Worm (Caenorhabditis elegans): ENCODE data around the gene Y73B6BL.44.

Y73B6BL.44 gene

DNA sequence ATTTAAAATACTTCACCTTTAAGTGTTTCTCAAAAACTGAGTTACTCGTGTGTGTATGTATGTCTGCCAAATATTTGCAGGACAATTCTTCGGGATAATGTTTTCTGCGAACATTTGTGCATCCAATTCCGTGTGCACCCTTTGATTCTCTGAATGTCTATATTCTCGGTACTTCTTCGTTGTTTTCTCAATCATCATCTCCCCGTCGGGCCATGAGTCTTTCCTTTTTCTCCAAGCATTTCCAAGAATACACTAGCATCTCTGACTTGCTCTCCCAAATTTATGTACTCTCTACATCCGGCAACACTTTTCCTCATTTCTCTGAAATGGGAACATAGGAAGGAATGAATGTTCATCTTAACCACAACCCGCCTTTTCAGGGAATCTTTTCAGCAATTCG, 21.3 kb downstream of the Y73B6BL.44 start:
- TF ChIP-seq scrt-1 (GFP tag; IDR thresholded peaks at IDR 0.05) (no peak), tra-4 (tag; optimal IDR thresholded peaks at IDR 0.05) (no peak), tbx-11 (GFP tag; IDR thresholded peaks at IDR 0.05) (no peak), hnd-1 (tag; optimal IDR thresholded peaks at IDR 0.05) (no peak), ceh-13 (GFP tag; optimal IDR thresholded peaks at IDR 0.05) (no peak), flt-1 (GFP tag; IDR thresholded peaks at IDR 0.05) (no peak), pes-1 (GFP tag; IDR thresholded peaks at IDR 0.05) (no peak), ceh-36 (tag; optimal IDR thresholded peaks at IDR 0.05) (no peak), B0310.2 (tag; optimal IDR thresholded peaks at IDR 0.05) (no peak), ama-1 (optimal IDR thresholded peaks at IDR 0.05) (no peak), tbx-37 (GFP tag; conservative IDR thresholded peaks at IDR 0.05) (no peak), F13C5.2 (tag; optimal IDR thresholded peaks at IDR 0.05) (no peak), ets-7 (tag; optimal IDR thresholded peaks at IDR 0.05) (no peak), sea-1 (GFP tag; conservative IDR thresholded peaks at IDR 0.05) (no peak), aly-1 (tag; optimal IDR thresholded peaks at IDR 0.05) (no peak), hmbx-1 (tag; optimal IDR thresholded peaks at IDR 0.05) (no peak), hmg-4 (GFP tag; optimal IDR thresholded peaks at IDR 0.05) (no peak)

DNA sequence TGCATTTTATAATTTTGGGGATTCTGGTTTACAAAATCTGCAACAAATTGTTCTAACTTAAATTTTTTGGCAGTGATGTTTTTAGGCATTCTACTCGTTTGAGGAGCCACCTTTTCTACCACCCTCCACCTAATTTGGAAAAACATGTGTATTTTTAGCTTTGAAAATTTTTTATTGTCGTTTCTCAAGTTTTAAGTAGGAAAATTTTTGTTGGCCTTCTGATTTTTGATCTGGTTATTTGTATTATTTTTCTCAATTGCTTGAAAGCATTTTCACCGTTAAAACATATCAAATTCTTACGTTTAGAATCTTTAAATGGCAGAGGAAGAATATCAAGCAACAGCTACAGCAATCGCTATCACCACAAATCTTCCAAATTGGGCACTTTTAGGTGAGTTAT, 24.5 kb downstream of the Y73B6BL.44 start, which contains the start of gene C01G5.7:
Gene C01G5.7, plus strand, starts transcription at position 301 of the 400 bp plus-strand sequence.
- TF ChIP-seq ama-1 (optimal IDR thresholded peaks at IDR 0.05) (no peak), ceh-36 (tag; optimal IDR thresholded peaks at IDR 0.05) (no peak), ceh-13 (GFP tag; optimal IDR thresholded peaks at IDR 0.05) (no peak), F13C5.2 (tag; optimal IDR thresholded peaks at IDR 0.05) (no peak)

DNA sequence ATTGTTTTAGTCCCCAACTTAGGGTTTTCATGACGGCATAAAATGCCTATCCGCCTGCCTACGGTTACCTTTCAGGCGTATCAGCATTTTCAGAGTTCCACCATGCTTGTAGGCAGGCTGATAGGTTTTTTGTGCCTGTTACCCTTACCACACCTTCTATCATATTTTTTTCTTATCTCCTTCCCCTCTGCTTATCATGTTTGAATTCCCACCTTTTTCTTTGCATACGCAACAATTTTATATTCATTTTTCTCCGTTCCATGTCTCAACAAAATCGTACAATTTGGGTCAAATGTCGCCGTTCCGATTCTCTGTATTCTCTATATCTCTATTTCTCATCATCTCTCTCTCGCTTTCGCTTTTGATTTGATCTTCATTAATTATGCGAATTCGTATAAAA, 26.2 kb downstream of the Y73B6BL.44 start, which contains the start of gene C01G5.9:
Gene C01G5.9, plus strand, starts transcription at position 301 of the 400 bp plus-strand sequence.
- TF ChIP-seq pes-1 (GFP tag; IDR thresholded peaks at IDR 0.05) (no peak), F13C5.2 (tag; optimal IDR thresholded peaks at IDR 0.05) (no peak), ceh-36 (tag; optimal IDR thresholded peaks at IDR 0.05) (no peak), tbx-37 (GFP tag; conservative IDR thresholded peaks at IDR 0.05) (no peak), tbx-11 (GFP tag; IDR thresholded peaks at IDR 0.05) (no peak), flt-1 (GFP tag; IDR thresholded peaks at IDR 0.05) (no peak), ets-7 (tag; optimal IDR thresholded peaks at IDR 0.05) (no peak), aly-1 (tag; optimal IDR thresholded peaks at IDR 0.05) (no peak), sea-1 (GFP tag; conservative IDR thresholded peaks at IDR 0.05) (no peak), tra-4 (tag; optimal IDR thresholded peaks at IDR 0.05) (no peak), ama-1 (optimal IDR thresholded peaks at IDR 0.05) (no peak), hmbx-1 (tag; optimal IDR thresholded peaks at IDR 0.05) (no peak), hmg-4 (GFP tag; optimal IDR thresholded peaks at IDR 0.05) (no peak), B0310.2 (tag; optimal IDR thresholded peaks at IDR 0.05) (no peak), ceh-13 (GFP tag; optimal IDR thresholded peaks at IDR 0.05) (no peak), scrt-1 (GFP tag; IDR thresholded peaks at IDR 0.05) (no peak), hnd-1 (tag; optimal IDR thresholded peaks at IDR 0.05) (no peak)

DNA sequence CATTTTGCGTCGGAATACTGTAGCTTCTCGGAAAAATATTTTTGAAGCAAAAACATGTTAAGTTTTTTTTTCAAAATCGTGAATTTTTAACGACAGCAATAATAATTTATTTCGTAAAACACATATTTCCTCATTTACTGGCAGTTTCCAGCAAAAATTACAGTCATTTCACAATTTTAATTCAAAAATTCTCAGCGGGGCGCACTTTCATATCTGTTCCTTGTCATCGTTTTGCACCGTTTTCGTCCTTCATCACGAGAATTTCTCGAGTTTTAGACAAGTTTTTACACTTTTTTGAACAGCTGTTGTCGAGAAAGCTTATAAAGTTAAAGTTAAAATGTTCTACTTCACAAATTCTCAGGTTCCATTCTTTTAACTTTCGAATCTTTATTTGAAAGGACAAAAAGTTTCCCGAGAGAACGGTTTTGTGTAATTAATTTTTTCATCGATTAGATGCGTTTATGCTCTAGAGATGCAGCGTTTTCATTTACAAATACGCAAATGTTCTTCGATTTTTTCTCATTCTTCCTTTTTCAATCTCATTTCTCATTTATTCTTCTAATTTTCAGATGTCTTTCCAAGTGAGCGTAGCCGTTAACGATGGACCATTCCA, 29.0 kb downstream of the Y73B6BL.44 start, which contains the start of gene ddi-1:
Gene ddi-1, plus strand, starts transcription at position 563 of the 613 bp plus-strand sequence.
- no peak for TF ChIP-seq pes-1 (GFP tag; IDR thresholded peaks at IDR 0.05)
- TF ChIP-seq sea-1 (GFP tag; conservative IDR thresholded peaks at IDR 0.05) = no peak
- TF ChIP-seq F13C5.2 (tag; optimal IDR thresholded peaks at IDR 0.05) = no peak

DNA sequence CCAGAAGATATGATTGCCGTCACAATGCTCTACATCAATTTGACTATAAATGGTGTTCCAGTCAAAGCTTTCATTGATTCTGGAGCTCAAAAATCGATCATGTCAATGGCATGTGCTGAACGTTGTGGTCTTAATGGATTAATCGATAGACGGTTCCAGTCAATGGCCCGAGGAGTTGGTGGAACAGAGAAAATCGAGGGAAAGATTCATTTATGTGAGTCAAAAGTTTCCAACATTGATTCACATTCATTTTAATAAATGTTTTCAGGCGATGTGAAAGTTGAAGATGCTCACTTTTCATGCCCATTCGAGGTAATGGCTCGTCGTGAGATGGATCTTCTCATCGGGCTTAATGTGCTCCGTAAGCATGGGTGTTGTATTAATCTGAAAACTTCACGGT, 30.4 kb downstream of the Y73B6BL.44 start:
- TF ChIP-seq F13C5.2 (tag; optimal IDR thresholded peaks at IDR 0.05) (no peak), flt-1 (GFP tag; IDR thresholded peaks at IDR 0.05) (no peak), tra-4 (tag; optimal IDR thresholded peaks at IDR 0.05) (no peak), ceh-13 (GFP tag; optimal IDR thresholded peaks at IDR 0.05) (no peak), scrt-1 (GFP tag; IDR thresholded peaks at IDR 0.05) (no peak), hmbx-1 (tag; optimal IDR thresholded peaks at IDR 0.05) (no peak)

DNA sequence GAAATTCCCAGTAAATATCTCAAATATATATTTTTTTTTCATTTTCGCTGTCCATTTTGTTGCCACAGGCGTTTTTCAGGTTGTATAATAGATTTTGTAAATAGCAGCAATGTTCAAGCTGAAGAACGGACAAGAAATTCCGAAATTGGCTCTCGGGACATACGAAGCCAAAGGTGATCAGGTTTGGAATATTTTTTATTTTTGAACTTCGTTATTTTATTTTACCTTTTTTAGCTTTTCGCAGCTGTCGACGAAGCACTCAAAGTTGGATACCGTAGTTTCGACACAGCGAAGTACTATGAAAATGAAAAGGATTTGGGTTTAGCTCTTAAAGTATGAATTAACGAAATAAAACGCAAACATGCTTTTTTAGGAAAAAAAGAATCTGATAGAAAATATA, 31.1 kb downstream of the Y73B6BL.44 start, which contains the start of gene C01G5.5:
Gene C01G5.5, plus strand, starts transcription at position 80 of the 400 bp plus-strand sequence.
- TF ChIP-seq hmbx-1 (tag; optimal IDR thresholded peaks at IDR 0.05) (no peak), ets-7 (tag; optimal IDR thresholded peaks at IDR 0.05) (no peak), tbx-37 (GFP tag; conservative IDR thresholded peaks at IDR 0.05) (no peak), tbx-11 (GFP tag; IDR thresholded peaks at IDR 0.05) (no peak), sea-1 (GFP tag; conservative IDR thresholded peaks at IDR 0.05) (no peak), pes-1 (GFP tag; IDR thresholded peaks at IDR 0.05) (no peak), tra-4 (tag; optimal IDR thresholded peaks at IDR 0.05) (no peak), ama-1 (optimal IDR thresholded peaks at IDR 0.05) (no peak), flt-1 (GFP tag; IDR thresholded peaks at IDR 0.05) (no peak), ceh-36 (tag; optimal IDR thresholded peaks at IDR 0.05) (no peak), hmg-4 (GFP tag; optimal IDR thresholded peaks at IDR 0.05) (no peak)

DNA sequence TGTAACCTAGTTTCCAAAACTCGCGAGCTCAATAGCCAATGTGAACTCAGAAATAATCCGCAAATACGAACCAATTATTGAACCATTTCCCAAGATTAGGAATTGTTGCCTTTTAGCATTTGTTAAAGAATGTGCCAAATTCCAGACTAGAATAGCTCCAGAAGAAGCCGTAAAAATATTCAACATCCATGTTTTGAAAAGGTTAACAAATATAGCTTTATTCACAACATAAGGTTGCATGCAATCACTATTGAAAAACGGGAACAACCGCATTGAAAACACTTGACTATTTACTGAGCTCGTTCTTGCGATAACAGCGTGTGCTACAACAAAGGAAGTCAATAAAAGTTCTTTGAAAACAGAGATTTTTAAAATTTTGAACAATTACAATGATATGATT, 33.1 kb downstream of the Y73B6BL.44 start:
- no peak for TF ChIP-seq hmg-4 (GFP tag; optimal IDR thresholded peaks at IDR 0.05)
- TF ChIP-seq tbx-37 (GFP tag; conservative IDR thresholded peaks at IDR 0.05) = no peak
- TF ChIP-seq flt-1 (GFP tag; IDR thresholded peaks at IDR 0.05) = no peak
- no peak for TF ChIP-seq ets-7 (tag; optimal IDR thresholded peaks at IDR 0.05)
- no peak for TF ChIP-seq ama-1 (optimal IDR thresholded peaks at IDR 0.05)
- TF ChIP-seq hmbx-1 (tag; optimal IDR thresholded peaks at IDR 0.05) = no peak
- TF ChIP-seq F13C5.2 (tag; optimal IDR thresholded peaks at IDR 0.05) = no peak
- TF ChIP-seq B0310.2 (tag; optimal IDR thresholded peaks at IDR 0.05) = no peak
- no peak for TF ChIP-seq hnd-1 (tag; optimal IDR thresholded peaks at IDR 0.05)
- no peak for TF ChIP-seq aly-1 (tag; optimal IDR thresholded peaks at IDR 0.05)
- TF ChIP-seq sea-1 (GFP tag; conservative IDR thresholded peaks at IDR 0.05) = no peak

DNA sequence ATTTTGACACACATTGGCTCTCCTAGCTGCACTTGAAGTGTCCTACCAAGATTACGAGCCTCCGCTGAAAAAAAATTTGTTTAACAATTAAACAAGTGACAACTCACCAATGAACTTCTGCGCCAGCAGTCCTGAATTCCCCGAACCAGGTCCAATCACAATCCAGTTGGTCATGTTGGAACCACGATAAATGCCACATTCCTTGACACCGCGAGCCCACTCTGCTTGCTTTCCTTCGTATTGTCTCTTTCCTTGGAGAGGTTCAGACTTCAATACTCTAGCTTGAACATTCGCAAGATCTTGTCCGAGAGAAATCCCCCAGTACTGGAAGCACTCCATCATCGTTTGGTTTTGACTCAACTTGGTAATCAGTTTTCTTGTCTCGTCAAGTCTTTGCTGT, 34.8 kb downstream of the Y73B6BL.44 start:
- TF ChIP-seq sea-1 (GFP tag; conservative IDR thresholded peaks at IDR 0.05) (no peak), hnd-1 (tag; optimal IDR thresholded peaks at IDR 0.05) (no peak), ets-7 (tag; optimal IDR thresholded peaks at IDR 0.05) (no peak), hmg-4 (GFP tag; optimal IDR thresholded peaks at IDR 0.05) (no peak), tra-4 (tag; optimal IDR thresholded peaks at IDR 0.05) (no peak), pes-1 (GFP tag; IDR thresholded peaks at IDR 0.05) (no peak), flt-1 (GFP tag; IDR thresholded peaks at IDR 0.05) (no peak), F13C5.2 (tag; optimal IDR thresholded peaks at IDR 0.05) (no peak), ama-1 (optimal IDR thresholded peaks at IDR 0.05) (no peak), scrt-1 (GFP tag; IDR thresholded peaks at IDR 0.05) (no peak), ceh-36 (tag; optimal IDR thresholded peaks at IDR 0.05) (no peak), aly-1 (tag; optimal IDR thresholded peaks at IDR 0.05) (no peak), tbx-37 (GFP tag; conservative IDR thresholded peaks at IDR 0.05) (no peak), B0310.2 (tag; optimal IDR thresholded peaks at IDR 0.05) (no peak), ceh-13 (GFP tag; optimal IDR thresholded peaks at IDR 0.05) (no peak)
